Worm (Caenorhabditis elegans) whole organism, L1 larva: Measurements from ENCODE around the gene K02E11.4.

Source experiments
- elt-2 ChIP-seq: sonication (generic microtip); optimal IDR thresholded peaks from 2 replicates; lab custom pipeline; 2016; ENCODE audit warnings: missing genetic modification characterization, mild to moderate bottlenecking, inconsistent platforms, missing compliant biosample characterization, missing genetic modification reagents
- fos-1 ChIP-seq: fragments of 150-350 bp; optimal IDR thresholded peaks from 2 replicates; lab custom pipeline; 2014; ENCODE audit warnings: missing biosample characterization, missing genetic modification characterization
- lsy-2 ChIP-seq, 2 experiments: fragments of 150-350 bp; optimal IDR thresholded peaks; 2 replicates each; lab custom pipeline; 2014; ENCODE audit warnings: missing biosample characterization in 2 of 2, missing genetic modification characterization in 2 of 2
- unc-62 ChIP-seq: fragments of 150-350 bp; optimal IDR thresholded peaks from 2 replicates; lab custom pipeline; 2014; ENCODE audit warnings: missing biosample characterization, missing genetic modification reagents, missing genetic modification characterization

- TF ChIP-seq elt-2 (tag; lab: Kevin White, UChicago) (no peak), unc-62 (GFP tag; lab: Kevin White, UChicago) (no peak), fos-1 (tag; lab: Kevin White, UChicago) (no peak), lsy-2 (tag; optimal IDR thresholded peaks at IDR 0.05; lab: Kevin White, UChicago) (no peak)
Measured at ce11 chrV:14246761-14247160, 1.2 kb downstream of the K02E11.4 start, which contains the start of gene K02E11.3.
